Fruit fly (Drosophila melanogaster) whole organism, embryonic: ENCODE results near the gene Dap160.

Experiments used
- Abd-B ChIP-seq: fragments of 200-800 bp; sonication (Bioruptor generic); optimal IDR thresholded peaks from 2 replicates; lab custom pipeline; 2018; ENCODE audit warnings: missing biosample characterization, mild to moderate bottlenecking, missing genetic modification characterization, moderate library complexity
- Atf3 ChIP-seq: fragments of 200-800 bp; sonication (Bioruptor generic); optimal IDR thresholded peaks from 3 replicates; lab custom pipeline; 2016; ENCODE audit warnings: missing biosample characterization, missing genetic modification characterization
- CG9215 ChIP-seq: fragments of 200-800 bp; sonication (Bioruptor generic); IDR thresholded peaks from 2 replicates; pipeline ENCODE4 v1.3.6; 2022; ENCODE audit warnings: missing biosample characterization, missing genetic modification characterization
- ato ChIP-seq: fragments of 200-800 bp; sonication (Bioruptor generic); IDR thresholded peaks from 2 replicates; pipeline ENCODE4 v1.3.6; 2022; ENCODE audit warnings: missing biosample characterization, missing genetic modification characterization; ENCODE audit not compliant: partially characterized antibody
- fru ChIP-seq: fragments of >200 bp; optimal IDR thresholded peaks from 2 replicates; lab custom pipeline; 2017

DNA sequence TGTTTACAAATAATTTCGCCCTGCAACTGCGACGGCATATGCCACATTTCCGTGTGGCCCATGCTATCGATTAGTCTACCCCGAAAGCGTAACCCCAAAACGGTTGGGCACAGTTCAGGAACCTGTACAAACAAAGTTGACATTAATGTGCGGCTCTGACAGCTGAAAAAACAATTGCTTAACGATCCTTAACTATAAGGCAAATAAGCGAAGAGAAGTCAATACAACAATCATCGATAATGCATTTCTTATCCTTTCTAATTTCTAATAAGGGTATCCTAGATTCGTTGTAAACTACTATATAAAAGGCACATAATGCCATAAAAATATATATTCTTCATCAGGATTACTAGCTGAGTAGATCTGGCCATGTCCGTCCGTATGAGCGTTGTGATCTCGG, 30.3 kb downstream of the Dap160 start:
- TF ChIP-seq fru (lab: Kevin White, UChicago), result no peak
- no peak for TF ChIP-seq Atf3 (GFP tag; lab: Kevin White, UChicago)
- no peak for TF ChIP-seq CG9215 (GFP tag; lab: Robert Waterston, UW)
- no peak for TF ChIP-seq Abd-B (GFP tag; lab: Kevin White, UChicago)
- no peak for TF ChIP-seq ato (GFP tag; lab: Robert Waterston, UW)
